Worm (Caenorhabditis elegans) whole organism, L4 larva: ENCODE measurements around the gene aakg-3.
A peak's percentile ranks its signal among the peaks of the same experiment; 100 is the strongest.

Experiments
- T26A8.4 ChIP-seq: fragments of 200-800 bp; sonication (Bioruptor generic); IDR thresholded peaks from 2 replicates; pipeline ENCODE4 v1.3.6; 2022; ENCODE audit warnings: missing genetic modification characterization, missing compliant biosample characterization
- Y75B8A.6 ChIP-seq: fragments of 200-800 bp; sonication (Bioruptor generic); IDR thresholded peaks from 2 replicates; pipeline ENCODE4 v1.3.6; 2022; ENCODE audit warnings: missing genetic modification reagents, missing genetic modification characterization, missing compliant biosample characterization
- ZK337.2 ChIP-seq: fragments of 200-800 bp; sonication (Bioruptor generic); IDR thresholded peaks from 2 replicates; pipeline ENCODE4 v1.3.6; 2022; ENCODE audit warnings: missing genetic modification reagents, missing genetic modification characterization, missing compliant biosample characterization
- aha-1 ChIP-seq: fragments of 150-350 bp; peaks from one replicate; lab custom pipeline; 2014; ENCODE audit warnings: missing biosample characterization, missing genetic modification characterization
- aly-2 ChIP-seq: sonication (generic microtip); optimal IDR thresholded peaks from 2 replicates; lab custom pipeline; 2018; ENCODE audit warnings: missing biosample characterization, missing genetic modification characterization
- attf-4 ChIP-seq: sonication (generic microtip); optimal IDR thresholded peaks from 3 replicates; lab custom pipeline; 2017; ENCODE audit warnings: missing biosample characterization, missing genetic modification characterization
- ceh-20 ChIP-seq: fragments of 200-800 bp; sonication (Bioruptor generic); IDR thresholded peaks from 2 replicates; pipeline ENCODE4 v1.3.6; 2022; ENCODE audit warnings: missing genetic modification reagents, missing genetic modification characterization, missing compliant biosample characterization
- ceh-28 ChIP-seq: fragments of 150-350 bp; optimal IDR thresholded peaks from 2 replicates; lab custom pipeline; 2014; ENCODE audit warnings: missing biosample characterization, missing genetic modification reagents, missing genetic modification characterization
- ctbp-1 ChIP-seq: fragments of 200-800 bp; sonication (Bioruptor generic); IDR thresholded peaks from 2 replicates; pipeline ENCODE4 v1.3.6; 2022; ENCODE audit warnings: missing genetic modification reagents, missing genetic modification characterization, missing compliant biosample characterization
- daf-12 ChIP-seq: fragments of 150-350 bp; optimal IDR thresholded peaks from 2 replicates; lab custom pipeline; 2014; ENCODE audit warnings: missing biosample characterization, missing genetic modification reagents, missing genetic modification characterization
- daf-8 ChIP-seq: fragments of 200-800 bp; sonication (Bioruptor generic); IDR thresholded peaks from 2 replicates; pipeline ENCODE4 v1.3.6; 2022; ENCODE audit warnings: missing genetic modification characterization, missing compliant biosample characterization
- dmd-6 ChIP-seq: fragments of 200-800 bp; sonication (Bioruptor generic); IDR thresholded peaks from 2 replicates; pipeline ENCODE4 v1.3.6; 2022; ENCODE audit warnings: missing genetic modification reagents, missing genetic modification characterization, missing compliant biosample characterization
- dmd-8 ChIP-seq: fragments of 200-800 bp; sonication (Bioruptor generic); IDR thresholded peaks from 2 replicates; pipeline ENCODE4 v1.3.6; 2022; ENCODE audit warnings: missing genetic modification characterization, missing compliant biosample characterization
- egl-27 ChIP-seq: sonication (generic microtip); optimal IDR thresholded peaks from 3 replicates; lab custom pipeline; 2017; ENCODE audit warnings: missing biosample characterization, missing genetic modification reagents, missing genetic modification characterization
- egl-43 ChIP-seq: fragments of 200-800 bp; sonication (Bioruptor generic); IDR thresholded peaks from 2 replicates; pipeline ENCODE4 v1.3.6; 2022; ENCODE audit warnings: missing genetic modification reagents, missing genetic modification characterization, missing compliant biosample characterization
- hlh-11 ChIP-seq: fragments of 200-800 bp; sonication (Bioruptor generic); optimal IDR thresholded peaks from 2 replicates; lab custom pipeline; 2018; ENCODE audit warnings: mild to moderate bottlenecking, missing genetic modification characterization, missing compliant biosample characterization
- hlh-30 ChIP-seq: sonication (generic microtip); optimal IDR thresholded peaks from 2 replicates; lab custom pipeline; 2017; ENCODE audit warnings: antibody characterized with exemption, mild to moderate bottlenecking, missing genetic modification characterization, missing compliant biosample characterization; ENCODE audit not compliant: insufficient read depth
- lin-13 ChIP-seq: fragments of 150-350 bp; optimal IDR thresholded peaks from 2 replicates; lab custom pipeline; 2014; ENCODE audit warnings: missing biosample characterization, missing genetic modification reagents, missing genetic modification characterization
- lin-29 ChIP-seq: fragments of 200-800 bp; sonication (Bioruptor generic); IDR thresholded peaks from 2 replicates; pipeline ENCODE4 v1.3.6; 2022; ENCODE audit warnings: missing genetic modification reagents, missing genetic modification characterization, missing compliant biosample characterization
- lin-38 ChIP-seq: fragments of 200-800 bp; sonication (Bioruptor generic); IDR thresholded peaks from 2 replicates; pipeline ENCODE4 v1.3.6; 2022; ENCODE audit warnings: missing genetic modification reagents, missing genetic modification characterization, missing compliant biosample characterization
- lin-39 ChIP-seq: fragments of 150-350 bp; optimal IDR thresholded peaks from 2 replicates; lab custom pipeline; 2014; ENCODE audit warnings: missing biosample characterization, missing genetic modification reagents, missing genetic modification characterization
- lsy-2 ChIP-seq, 2 experiments: fragments of 150-350 bp in 1 of 2; sonication (generic microtip) in 1 of 2; optimal IDR thresholded peaks; 2 replicates each; lab custom pipeline; 2014 to 2017; ENCODE audit warnings: missing biosample characterization in 2 of 2, missing genetic modification characterization in 2 of 2
- madf-5 ChIP-seq, 2 experiments: fragments of 200-800 bp; sonication (Bioruptor generic); IDR thresholded peaks; 2 replicates each; pipeline ENCODE4 v1.3.6; 2022; ENCODE audit warnings: missing compliant biosample characterization in 2 of 2, missing genetic modification characterization in 2 of 2
- madf-9 ChIP-seq: fragments of 200-800 bp; sonication (Bioruptor generic); conservative IDR thresholded peaks from 2 replicates; pipeline ENCODE4 v1.3.6; 2022; ENCODE audit warnings: missing genetic modification reagents, missing genetic modification characterization, missing compliant biosample characterization
- mdl-1 ChIP-seq, 2 experiments: fragments of 150-350 bp in 1 of 2; sonication (generic microtip) in 1 of 2; optimal IDR thresholded peaks; 2 replicates each; lab custom pipeline; 2014 to 2017; ENCODE audit warnings: missing biosample characterization in 2 of 2, missing genetic modification characterization in 2 of 2
- nhr-10 ChIP-seq: fragments of 150-350 bp; optimal IDR thresholded peaks from 2 replicates; lab custom pipeline; 2014; ENCODE audit warnings: missing biosample characterization, missing genetic modification characterization
- nhr-102 ChIP-seq: sonication (generic microtip); optimal IDR thresholded peaks from 2 replicates; lab custom pipeline; 2016; ENCODE audit warnings: mild to moderate bottlenecking, missing genetic modification characterization, moderate library complexity, missing compliant biosample characterization
- nhr-111 ChIP-seq: fragments of 200-800 bp; sonication (Bioruptor generic); optimal IDR thresholded peaks from 2 replicates; lab custom pipeline; 2018; ENCODE audit warnings: mild to moderate bottlenecking, missing genetic modification characterization, missing compliant biosample characterization
- nhr-237 ChIP-seq: sonication (generic microtip); optimal IDR thresholded peaks from 2 replicates; lab custom pipeline; 2017; ENCODE audit warnings: missing biosample characterization, missing genetic modification characterization
- nhr-25 ChIP-seq: sonication (generic microtip); optimal IDR thresholded peaks from 2 replicates; lab custom pipeline; 2017; ENCODE audit warnings: missing genetic modification characterization, mild to moderate bottlenecking, missing compliant biosample characterization, antibody characterized with exemption, moderate library complexity, borderline replicate concordance; ENCODE audit not compliant: insufficient read depth
- nhr-28 ChIP-seq: fragments of 150-350 bp; optimal IDR thresholded peaks from 2 replicates; lab custom pipeline; 2014; ENCODE audit warnings: missing biosample characterization, missing genetic modification characterization
- nhr-41 ChIP-seq: fragments of 200-800 bp; sonication (Bioruptor generic); IDR thresholded peaks from 2 replicates; pipeline ENCODE4 v1.3.6; 2022; ENCODE audit warnings: missing genetic modification reagents, missing genetic modification characterization, missing compliant biosample characterization
- nhr-48 ChIP-seq: sonication (generic microtip); optimal IDR thresholded peaks from 2 replicates; lab custom pipeline; 2016; ENCODE audit warnings: mild to moderate bottlenecking, missing genetic modification characterization, missing compliant biosample characterization
- nhr-76 ChIP-seq: fragments of 150-350 bp; optimal IDR thresholded peaks from 2 replicates; lab custom pipeline; 2014; ENCODE audit warnings: missing biosample characterization, missing genetic modification characterization
- php-3 ChIP-seq: fragments of 200-800 bp; sonication (Bioruptor generic); IDR thresholded peaks from 2 replicates; pipeline ENCODE4 v1.3.6; 2022; ENCODE audit warnings: missing genetic modification reagents, missing genetic modification characterization, missing compliant biosample characterization
- pqm-1 ChIP-seq: sonication (generic microtip); optimal IDR thresholded peaks from 2 replicates; lab custom pipeline; 2017; ENCODE audit warnings: missing biosample characterization, missing genetic modification characterization
- rbr-2 ChIP-seq: sonication (generic microtip); optimal IDR thresholded peaks from 2 replicates; lab custom pipeline; 2016; ENCODE audit warnings: missing genotype, missing genetic modification characterization, missing compliant biosample characterization
- saeg-2 ChIP-seq: fragments of 200-800 bp; sonication (Bioruptor generic); IDR thresholded peaks from 2 replicates; pipeline ENCODE4 v1.3.6; 2022; ENCODE audit warnings: missing genetic modification reagents, missing genetic modification characterization, missing compliant biosample characterization
- sdz-12 ChIP-seq: fragments of 200-800 bp; sonication (Bioruptor generic); optimal IDR thresholded peaks from 2 replicates; lab custom pipeline; 2018; ENCODE audit warnings: mild to moderate bottlenecking, missing genetic modification characterization, missing compliant biosample characterization
- snpc-1.2 ChIP-seq: fragments of 200-800 bp; sonication (Bioruptor generic); IDR thresholded peaks from 2 replicates; pipeline ENCODE4 v1.3.6; 2022; ENCODE audit warnings: missing genetic modification reagents, missing genetic modification characterization, missing compliant biosample characterization
- snpc-4 ChIP-seq: fragments of 150-350 bp; optimal IDR thresholded peaks from 2 replicates; lab custom pipeline; 2014; ENCODE audit warnings: missing biosample characterization, missing genetic modification characterization
- spr-1 ChIP-seq: sonication (generic microtip); optimal IDR thresholded peaks from 2 replicates; lab custom pipeline; 2016; ENCODE audit warnings: mild to moderate bottlenecking, missing genetic modification characterization, missing compliant biosample characterization
- tag-97 ChIP-seq: fragments of 200-800 bp; sonication (Bioruptor generic); IDR thresholded peaks from 2 replicates; pipeline ENCODE4 v1.3.6; 2022; ENCODE audit warnings: missing genetic modification characterization, missing compliant biosample characterization
- unc-130 ChIP-seq: sonication (generic microtip); optimal IDR thresholded peaks from 2 replicates; lab custom pipeline; 2016; ENCODE audit warnings: missing genetic modification reagents, missing genetic modification characterization, missing compliant biosample characterization
- unc-39 ChIP-seq: sonication (generic microtip); optimal IDR thresholded peaks from 2 replicates; lab custom pipeline; 2017; ENCODE audit warnings: missing biosample characterization, missing genetic modification characterization
- unc-62 ChIP-seq, 3 experiments: fragments of 150-350 bp in 1 of 3; sonication (generic microtip); optimal IDR thresholded peaks in 2 of 3; peaks in 1 of 3; 1 replicate in 1 of 3; 2 replicates in 2 of 3; lab custom pipeline; 2014 to 2017; ENCODE audit warnings: missing biosample characterization in 3 of 3, missing genetic modification characterization in 3 of 3, missing genetic modification reagents in 3 of 3, missing genotype in 1 of 3
- zag-1 ChIP-seq: fragments of 150-350 bp; optimal IDR thresholded peaks from 2 replicates; lab custom pipeline; 2014; ENCODE audit warnings: missing biosample characterization, missing genetic modification characterization
- zfp-3 ChIP-seq: fragments of 200-800 bp; sonication (Bioruptor generic); conservative IDR thresholded peaks from 2 replicates; pipeline ENCODE4 v1.3.6; 2022; ENCODE audit warnings: missing genetic modification reagents, missing genetic modification characterization, missing compliant biosample characterization
- ztf-11 ChIP-seq: fragments of 150-350 bp; optimal IDR thresholded peaks from 2 replicates; lab custom pipeline; 2014; ENCODE audit warnings: missing biosample characterization, missing genetic modification characterization
- ztf-7 ChIP-seq: fragments of 150-350 bp; optimal IDR thresholded peaks from 2 replicates; lab custom pipeline; 2014; ENCODE audit warnings: missing biosample characterization, missing genetic modification characterization

Gene aakg-3

ce11 chrX:2931852-2932251 lies 44.4 kb upstream of the aakg-3 start (continued):
- no peak for TF ChIP-seq daf-12 (tag; lab: Kevin White, UChicago)
- no peak for TF ChIP-seq ztf-11 (tag; lab: Kevin White, UChicago)
- no peak for TF ChIP-seq lin-13 (GFP tag; lab: Kevin White, UChicago)
- peak; percentile 20 for TF ChIP-seq hlh-30 (tag; lab: Kevin White, UChicago)
- TF ChIP-seq lsy-2 (tag; optimal IDR thresholded peaks at IDR 0.05; lab: Kevin White, UChicago): peak in 1 of 2 experiments; percentile 5
- no peak for TF ChIP-seq egl-27 (tag; lab: Kevin White, UChicago)
- no peak for TF ChIP-seq unc-39 (tag; lab: Kevin White, UChicago)
- no peak for TF ChIP-seq spr-1
- TF ChIP-seq zfp-3 (GFP tag; lab: Robert Waterston, UW): no peak
- no peak for TF ChIP-seq Y75B8A.6 (GFP tag; lab: Robert Waterston, UW)
- no peak for TF ChIP-seq nhr-102
- TF ChIP-seq unc-62 (GFP tag; optimal IDR thresholded peaks at IDR 0.05 in 1 of 2; lab: Kevin White, UChicago): no peak
- TF ChIP-seq unc-62 (tag; optimal IDR thresholded peaks at IDR 0.05; lab: Kevin White, UChicago): no peak
- TF ChIP-seq pqm-1 (tag; lab: Kevin White, UChicago): peak; percentile 74
- TF ChIP-seq nhr-237 (tag; lab: Kevin White, UChicago): no peak
- no peak for TF ChIP-seq snpc-4 (tag; lab: Kevin White, UChicago)
- peak; percentile 41 for TF ChIP-seq nhr-48 (tag; lab: Kevin White, UChicago)
- TF ChIP-seq php-3 (GFP tag; lab: Robert Waterston, UW): peak; percentile 76; the same call in 1 of the 2 replicates
- no peak for TF ChIP-seq lin-29 (GFP tag; lab: Robert Waterston, UW)
- no peak for TF ChIP-seq egl-43
- TF ChIP-seq ztf-7: no peak
- TF ChIP-seq snpc-1.2 (GFP tag; lab: Robert Waterston, UW): no peak
- no peak for TF ChIP-seq zag-1
- TF ChIP-seq nhr-28 (tag; lab: Kevin White, UChicago): peak; percentile 62
- no peak for TF ChIP-seq ceh-20
- TF ChIP-seq hlh-11 (tag; lab: Kevin White, UChicago): peak; percentile 69
- TF ChIP-seq ceh-28 (tag; lab: Kevin White, UChicago): no peak
- no peak for TF ChIP-seq madf-9 (GFP tag; lab: Robert Waterston, UW)
- no peak for TF ChIP-seq daf-8 (GFP tag; lab: Robert Waterston, UW)
- TF ChIP-seq nhr-41: no peak
- TF ChIP-seq aly-2 (tag; lab: Kevin White, UChicago): no peak
- TF ChIP-seq ZK337.2 (GFP tag; lab: Robert Waterston, UW): no peak
- no peak for TF ChIP-seq attf-4 (tag; lab: Kevin White, UChicago)
- TF ChIP-seq nhr-76: no peak
- no peak for TF ChIP-seq tag-97
- TF ChIP-seq aha-1 (tag; lab: Kevin White, UChicago): no peak
- TF ChIP-seq saeg-2 (GFP tag; lab: Robert Waterston, UW): no peak
- peak; percentile 82 for TF ChIP-seq dmd-6 (GFP tag; lab: Robert Waterston, UW)
- TF ChIP-seq nhr-111 (GFP tag; lab: Kevin White, UChicago): no peak

ce11 chrX:2933061-2933460 lies 43.2 kb upstream of the aakg-3 start, which contains the start of gene fard-1:
Gene fard-1, plus strand, starts transcription at chrX:2933361.
- no peak for TF ChIP-seq T26A8.4 (GFP tag; lab: Robert Waterston, UW)
- TF ChIP-seq Y75B8A.6 (GFP tag; lab: Robert Waterston, UW): 0 out of 2 replicates have a peak, but pooled peaks have one; percentile 23

ce11 chrX:2939085-2939484 lies 37.2 kb upstream of the aakg-3 start:
- TF ChIP-seq madf-5 (GFP tag; IDR thresholded peaks at IDR 0.05; lab: Robert Waterston, UW): no peak
- TF ChIP-seq nhr-10 (tag; lab: Kevin White, UChicago): no peak
- peak; percentile 99 for TF ChIP-seq aha-1 (tag; lab: Kevin White, UChicago)
- no peak for TF ChIP-seq mdl-1 (tag; optimal IDR thresholded peaks at IDR 0.05; lab: Kevin White, UChicago)
- TF ChIP-seq rbr-2: no peak
- no peak for TF ChIP-seq lin-38 (GFP tag; lab: Robert Waterston, UW)
- TF ChIP-seq lin-39 (tag; lab: Kevin White, UChicago): no peak
- no peak for TF ChIP-seq sdz-12
- no peak for TF ChIP-seq nhr-25 (tag; lab: Kevin White, UChicago)
- TF ChIP-seq ctbp-1 (GFP tag; lab: Robert Waterston, UW): peak; percentile 34; the same call in 1 of the 2 replicates
- TF ChIP-seq zag-1: no peak
- TF ChIP-seq unc-130 (GFP tag; lab: Kevin White, UChicago): no peak
- no peak for TF ChIP-seq dmd-8 (GFP tag; lab: Robert Waterston, UW)
- no peak for TF ChIP-seq lin-29 (GFP tag; lab: Robert Waterston, UW)
- TF ChIP-seq lin-13 (GFP tag; lab: Kevin White, UChicago): no peak
- no peak for TF ChIP-seq nhr-76
